Fruit fly (Drosophila melanogaster): Measurements from ENCODE around the gene mdy.

DNA sequence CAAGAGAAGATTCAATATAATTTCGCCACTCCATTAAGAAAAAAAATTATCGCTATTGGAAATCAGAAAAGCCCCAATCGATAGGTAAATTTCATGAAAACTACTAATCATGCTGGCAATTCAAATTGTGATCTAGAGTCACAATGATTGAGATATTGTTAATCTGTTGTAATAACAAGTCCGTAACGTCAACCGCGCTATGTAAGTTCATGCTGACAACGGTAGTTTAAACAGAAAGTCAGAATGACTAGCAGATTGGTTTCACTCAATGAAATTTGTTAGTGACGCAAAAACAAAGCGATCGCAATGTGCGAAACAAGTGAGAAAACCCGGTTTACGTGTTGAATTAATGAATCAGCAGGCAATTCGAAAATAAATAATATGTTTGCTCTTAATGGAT is 40.7 kb downstream of the mdy start:
- TF ChIP-seq insv (optimal IDR thresholded peaks at IDR 0.05) (no peak), psq (optimal IDR thresholded peaks at IDR 0.05) (no peak)
